Worm (Caenorhabditis elegans): Measurements from ENCODE around the gene cyn-3.

DNA sequence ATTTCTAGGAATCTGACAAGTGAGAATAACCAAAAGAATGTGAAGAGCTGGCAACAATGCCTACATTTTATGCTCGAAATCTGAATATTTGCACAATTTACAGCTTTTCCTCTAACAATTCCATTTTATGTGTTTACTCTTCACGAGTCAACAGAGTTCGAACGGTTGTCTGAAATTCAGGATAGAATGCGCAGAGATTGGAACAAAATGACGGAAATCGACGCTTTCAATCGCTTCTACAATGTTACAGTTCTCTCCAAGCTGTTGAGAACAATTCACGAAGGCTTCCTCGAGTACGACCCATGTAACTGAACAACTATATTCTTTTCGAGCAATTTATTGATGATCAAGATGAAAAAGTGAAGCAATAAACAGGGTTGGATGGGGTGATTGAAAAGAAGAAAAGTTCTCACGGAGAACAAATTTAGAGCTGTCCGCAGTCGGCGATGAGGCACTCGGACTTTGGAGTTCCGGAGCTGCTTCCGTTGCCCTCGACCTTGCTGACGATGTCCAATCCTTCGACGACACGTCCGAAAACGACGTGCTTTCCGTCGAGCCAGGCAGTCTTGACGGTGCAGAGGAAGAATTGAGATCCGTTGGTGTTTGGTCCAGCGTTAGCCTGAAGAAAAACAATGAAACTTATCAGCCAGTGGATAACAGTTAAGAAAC, 3.3 kb upstream of the cyn-3 start, which contains the start of gene Y75B12B.3:
- TF ChIP-seq lsy-2 (tag; optimal IDR thresholded peaks at IDR 0.05) (peak in 1 of 2 experiments; percentile 1), lim-7 (GFP tag; IDR thresholded peaks at IDR 0.05) (0 out of 2 replicates have a peak, but pooled peaks have one; percentile 48), ceh-82 (tag; optimal IDR thresholded peaks at IDR 0.05) (no peak), duxl-1 (tag; optimal IDR thresholded peaks at IDR 0.05; ENCODE audit: poor library complexity) (no peak), F10B5.3 (tag; optimal IDR thresholded peaks at IDR 0.05) (no peak), unc-39 (tag; optimal IDR thresholded peaks at IDR 0.05) (no peak), R02D3.7 (tag; optimal IDR thresholded peaks at IDR 0.05) (no peak), vab-7 (GFP tag; IDR thresholded peaks at IDR 0.05) (peak; percentile 33; the same call in 1 of the 2 replicates), nhr-237 (tag; optimal IDR thresholded peaks at IDR 0.05) (no peak), pha-4 (GFP tag; IDR thresholded peaks at IDR 0.05) (no peak; the same call in 1 of the 2 replicates), pha-4 (tag; optimal IDR thresholded peaks at IDR 0.05) (no peak)
